Worm (Caenorhabditis elegans) whole organism, L3 larva: Measurements from ENCODE around the gene F56D6.21.

ENCODE experiments used
- R02D3.7 ChIP-seq: fragments of 150-350 bp; optimal IDR thresholded peaks from 2 replicates; lab custom pipeline; 2014; ENCODE audit warnings: missing biosample characterization, missing genetic modification characterization
- ZK546.5 ChIP-seq: sonication (generic microtip); optimal IDR thresholded peaks from 2 replicates; lab custom pipeline; 2017; ENCODE audit warnings: missing biosample characterization, missing genetic modification characterization
- aly-2 ChIP-seq: fragments of 150-350 bp; optimal IDR thresholded peaks from 2 replicates; lab custom pipeline; 2014; ENCODE audit warnings: missing biosample characterization, missing genetic modification characterization
- ama-1 ChIP-seq: fragments of 150-350 bp; optimal IDR thresholded peaks from 2 replicates; lab custom pipeline; 2018
- ceh-16 ChIP-seq: sonication (generic microtip); optimal IDR thresholded peaks from 2 replicates; lab custom pipeline; 2017; ENCODE audit warnings: missing biosample characterization, missing genetic modification characterization
- ceh-9 ChIP-seq: sonication (generic microtip); optimal IDR thresholded peaks from 2 replicates; lab custom pipeline; 2018; ENCODE audit warnings: missing biosample characterization, missing genetic modification characterization
- egl-27 ChIP-seq: sonication (generic microtip); optimal IDR thresholded peaks from 4 replicates; lab custom pipeline; 2017; ENCODE audit warnings: missing biosample characterization, missing genetic modification reagents, missing genetic modification characterization
- egl-5 ChIP-seq: fragments of 150-350 bp; optimal IDR thresholded peaks from 2 replicates; lab custom pipeline; 2017; ENCODE audit warnings: missing biosample characterization, missing genetic modification reagents, missing genetic modification characterization, inconsistent platforms
- elt-1 ChIP-seq: fragments of 150-350 bp; optimal IDR thresholded peaks from 2 replicates; lab custom pipeline; 2014; ENCODE audit warnings: missing biosample characterization, missing genetic modification characterization
- elt-2 ChIP-seq: sonication (generic microtip); optimal IDR thresholded peaks from 2 replicates; lab custom pipeline; 2016; ENCODE audit warnings: missing genetic modification reagents, mild to moderate bottlenecking, missing genetic modification characterization, missing compliant biosample characterization
- elt-3 ChIP-seq, 3 experiments: fragments of 150-350 bp in 1 of 3; sonication (generic microtip) in 2 of 3; optimal IDR thresholded peaks; 2 replicates in 2 of 3; 4 replicates in 1 of 3; lab custom pipeline; 2014 to 2017; ENCODE audit warnings: missing biosample characterization in 3 of 3, missing genetic modification characterization in 3 of 3
- eor-1 ChIP-seq, 2 experiments: fragments of 150-350 bp; optimal IDR thresholded peaks; 2 replicates each; lab custom pipeline; 2014 to 2018; ENCODE audit warnings: missing biosample characterization in 2 of 2, missing genetic modification characterization in 2 of 2
- fkh-10 ChIP-seq: sonication (generic microtip); optimal IDR thresholded peaks from 2 replicates; lab custom pipeline; 2017; ENCODE audit warnings: missing biosample characterization, missing genetic modification reagents, missing genetic modification characterization
- fkh-2 ChIP-seq: fragments of 150-350 bp; optimal IDR thresholded peaks from 2 replicates; lab custom pipeline; 2014; ENCODE audit warnings: missing biosample characterization, missing genetic modification reagents, missing genetic modification characterization
- fos-1 ChIP-seq: fragments of 150-350 bp; optimal IDR thresholded peaks from 2 replicates; lab custom pipeline; 2014; ENCODE audit warnings: missing biosample characterization, missing genetic modification characterization
- hmg-11 ChIP-seq: sonication (generic microtip); optimal IDR thresholded peaks from 2 replicates; lab custom pipeline; 2016; ENCODE audit warnings: missing genetic modification characterization, missing compliant biosample characterization
- jun-1 ChIP-seq: fragments of 150-350 bp; optimal IDR thresholded peaks from 2 replicates; lab custom pipeline; 2014; ENCODE audit warnings: missing biosample characterization, missing genetic modification reagents, missing genetic modification characterization
- lin-15B ChIP-seq: fragments of 150-350 bp; optimal IDR thresholded peaks from 2 replicates; lab custom pipeline; 2014; ENCODE audit warnings: missing biosample characterization, missing genetic modification characterization
- lin-39 ChIP-seq: fragments of 150-350 bp; optimal IDR thresholded peaks from 2 replicates; lab custom pipeline; 2018; ENCODE audit warnings: missing biosample characterization, missing genetic modification reagents, missing genetic modification characterization
- lsy-12 ChIP-seq: sonication (generic microtip); optimal IDR thresholded peaks from 2 replicates; lab custom pipeline; 2016; ENCODE audit warnings: mild to moderate bottlenecking, missing genetic modification characterization, missing compliant biosample characterization
- mdl-1 ChIP-seq: fragments of 150-350 bp; optimal IDR thresholded peaks from 2 replicates; lab custom pipeline; 2014; ENCODE audit warnings: missing biosample characterization, missing genetic modification characterization
- mml-1 ChIP-seq: fragments of 150-350 bp; sonication (generic microtip); optimal IDR thresholded peaks from 3 replicates; lab custom pipeline; 2014; ENCODE audit warnings: missing biosample characterization, missing genetic modification characterization
- nfya-1 ChIP-seq: sonication (generic microtip); optimal IDR thresholded peaks from 2 replicates; lab custom pipeline; 2017; ENCODE audit warnings: missing genetic modification characterization, mild to moderate bottlenecking, missing compliant biosample characterization, antibody characterized with exemption, moderate library complexity; ENCODE audit not compliant: insufficient read depth
- nhr-11 ChIP-seq: fragments of 150-350 bp; optimal IDR thresholded peaks from 2 replicates; lab custom pipeline; 2014; ENCODE audit warnings: missing biosample characterization, missing genetic modification characterization
- nhr-12 ChIP-seq: fragments of 150-350 bp; optimal IDR thresholded peaks from 2 replicates; lab custom pipeline; 2014; ENCODE audit warnings: missing biosample characterization, missing genetic modification characterization
- nhr-237 ChIP-seq: fragments of 150-350 bp; optimal IDR thresholded peaks from 2 replicates; lab custom pipeline; 2014; ENCODE audit warnings: missing biosample characterization, missing genetic modification characterization
- nhr-25 ChIP-seq: sonication (generic microtip); optimal IDR thresholded peaks from 2 replicates; lab custom pipeline; 2017; ENCODE audit warnings: missing biosample characterization, missing genetic modification characterization
- nhr-28 ChIP-seq: fragments of 150-350 bp; optimal IDR thresholded peaks from 2 replicates; lab custom pipeline; 2014; ENCODE audit warnings: missing biosample characterization, missing genetic modification characterization
- nhr-43 ChIP-seq: sonication (generic microtip); optimal IDR thresholded peaks from 2 replicates; lab custom pipeline; 2016; ENCODE audit warnings: mild to moderate bottlenecking, missing genetic modification characterization, missing compliant biosample characterization; ENCODE audit not compliant: poor library complexity, severe bottlenecking
- nhr-67 ChIP-seq: fragments of 150-350 bp; optimal IDR thresholded peaks from 2 replicates; lab custom pipeline; 2014; ENCODE audit warnings: missing biosample characterization, missing genetic modification characterization
- nhr-76 ChIP-seq: fragments of 150-350 bp; sonication (generic microtip); optimal IDR thresholded peaks from 5 replicates; lab custom pipeline; 2014; ENCODE audit warnings: missing biosample characterization, missing genetic modification characterization
- nhr-77 ChIP-seq: fragments of 150-350 bp; optimal IDR thresholded peaks from 2 replicates; lab custom pipeline; 2014; ENCODE audit warnings: missing biosample characterization, missing genetic modification characterization
- pha-4 ChIP-seq: fragments of 150-350 bp; optimal IDR thresholded peaks from 2 replicates; lab custom pipeline; 2014; ENCODE audit warnings: missing biosample characterization, missing genetic modification reagents, missing genetic modification characterization
- pqm-1 ChIP-seq: fragments of 150-350 bp; optimal IDR thresholded peaks from 2 replicates; lab custom pipeline; 2017; ENCODE audit warnings: missing biosample characterization, missing genetic modification characterization, inconsistent platforms
- skn-1 ChIP-seq: fragments of 150-350 bp; optimal IDR thresholded peaks from 2 replicates; lab custom pipeline; 2014; ENCODE audit warnings: missing biosample characterization, missing genetic modification characterization
- unc-39 ChIP-seq: sonication (generic microtip); optimal IDR thresholded peaks from 4 replicates; lab custom pipeline; 2017; ENCODE audit warnings: missing biosample characterization, missing genetic modification characterization
- unc-62 ChIP-seq: fragments of 150-350 bp; sonication (generic microtip); optimal IDR thresholded peaks from 4 replicates; lab custom pipeline; 2014; ENCODE audit warnings: missing biosample characterization, missing genetic modification reagents, missing genetic modification characterization
- zag-1 ChIP-seq: fragments of 150-350 bp; optimal IDR thresholded peaks from 2 replicates; lab custom pipeline; 2014; ENCODE audit warnings: missing biosample characterization, missing genetic modification characterization
- ztf-11 ChIP-seq: fragments of 150-350 bp; optimal IDR thresholded peaks from 2 replicates; lab custom pipeline; 2014; ENCODE audit warnings: missing biosample characterization, missing genetic modification characterization

Gene F56D6.21

ce11 chrIV:3937097-3937496, 32.4 kb downstream of the F56D6.21 start, which contains the start of gene clec-71:
clec-71 (plus strand) TSS chrIV:3937458.
- TF ChIP-seq R02D3.7 (tag; lab: Kevin White, UChicago) (no peak), elt-2 (tag; lab: Kevin White, UChicago) (peak; percentile 6)

DNA sequence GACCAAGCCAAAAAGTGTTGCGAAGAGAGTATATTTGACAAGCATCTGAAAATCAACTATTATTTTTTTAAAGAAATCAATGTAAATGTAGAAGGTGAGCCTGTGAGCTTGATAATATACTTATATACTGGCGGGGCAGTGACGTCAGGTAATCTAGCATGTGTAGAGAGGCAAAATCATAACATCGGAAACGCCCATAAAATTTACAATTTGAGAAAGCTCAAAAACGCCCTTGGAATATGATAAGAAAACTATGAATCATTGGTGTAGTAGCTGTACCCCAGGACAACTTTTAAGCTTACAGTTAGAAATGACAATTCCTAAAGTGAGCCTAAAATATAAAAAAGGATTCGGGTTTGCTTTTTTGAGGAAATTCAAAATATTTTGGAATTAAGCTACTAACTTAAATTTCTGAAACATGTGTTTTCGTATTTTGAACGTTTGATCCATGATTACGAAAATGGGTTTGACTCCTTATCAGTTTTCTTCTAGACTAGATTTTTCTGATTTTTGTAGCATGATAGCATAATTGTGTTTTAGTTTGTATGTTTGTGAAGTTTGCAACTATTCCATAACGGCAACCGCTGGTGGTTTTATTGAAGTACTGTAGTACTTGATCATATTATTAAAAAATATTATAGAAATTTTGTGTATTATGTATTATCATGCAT, 37.1 kb downstream of the F56D6.21 start, which contains the start of gene clec-174:
Gene clec-174 (minus strand): TSS at position 51 of the 671 bp plus-strand sequence.
- no peak for TF ChIP-seq unc-39 (tag; lab: Kevin White, UChicago)
- no peak for TF ChIP-seq elt-1
- TF ChIP-seq nhr-76 (tag; lab: Kevin White, UChicago): no peak
- TF ChIP-seq pqm-1 (tag; lab: Kevin White, UChicago): peak; percentile 22
- no peak for TF ChIP-seq nhr-11 (tag; lab: Kevin White, UChicago)
- no peak for TF ChIP-seq unc-62
- peak; percentile 49 for TF ChIP-seq elt-2 (tag; lab: Kevin White, UChicago)
- TF ChIP-seq lin-15B (tag; lab: Kevin White, UChicago): no peak
- TF ChIP-seq ceh-9 (tag; lab: Kevin White, UChicago): no peak
- TF ChIP-seq fkh-10: no peak
- TF ChIP-seq fos-1 (tag; lab: Kevin White, UChicago): no peak
- TF ChIP-seq ztf-11: no peak
- no peak for TF ChIP-seq nfya-1 (tag; lab: Kevin White, UChicago)
- no peak for TF ChIP-seq zag-1 (tag; lab: Kevin White, UChicago)
- no peak for TF ChIP-seq R02D3.7 (tag; lab: Kevin White, UChicago)

- TF ChIP-seq skn-1 (tag; lab: Kevin White, UChicago): no peak
- no peak for TF ChIP-seq nhr-28 (tag; lab: Kevin White, UChicago)
- TF ChIP-seq egl-27 (tag; lab: Kevin White, UChicago): no peak
- no peak for TF ChIP-seq hmg-11 (tag; lab: Kevin White, UChicago)
- TF ChIP-seq R02D3.7 (tag; lab: Kevin White, UChicago): no peak
- no peak for TF ChIP-seq nfya-1 (tag; lab: Kevin White, UChicago)
- no peak for TF ChIP-seq nhr-12 (tag; lab: Kevin White, UChicago)
- TF ChIP-seq mml-1: no peak
- no peak for TF ChIP-seq ceh-16 (tag; lab: Kevin White, UChicago)
- no peak for TF ChIP-seq ZK546.5
- TF ChIP-seq nhr-77: no peak
- TF ChIP-seq lin-15B (tag; lab: Kevin White, UChicago): no peak
- no peak for TF ChIP-seq nhr-76 (tag; lab: Kevin White, UChicago)
- no peak for TF ChIP-seq fkh-2 (tag; lab: Kevin White, UChicago)
- no peak for TF ChIP-seq eor-1 (tag; optimal IDR thresholded peaks at IDR 0.05; lab: Kevin White, UChicago)
- TF ChIP-seq nhr-11 (tag; lab: Kevin White, UChicago): no peak
- TF ChIP-seq elt-1: no peak
- TF ChIP-seq jun-1 (tag; lab: Kevin White, UChicago): no peak
- TF ChIP-seq, all 47 proteins: peak for 0
Observed at ce11 chrIV:3943003-3943402, 38.3 kb downstream of the F56D6.21 start, which contains the start of gene Y46C8AL.11. Y46C8AL.11 (plus strand) TSS chrIV:3943303.

ce11 chrIV:3944459-3944858, 39.7 kb downstream of the F56D6.21 start, which contains the start of gene clec-72:
clec-72 (plus strand) TSS chrIV:3944816.
- TF ChIP-seq R02D3.7 (tag; lab: Kevin White, UChicago) (no peak), pqm-1 (tag; lab: Kevin White, UChicago) (peak; percentile 92), jun-1 (tag; lab: Kevin White, UChicago) (peak; percentile 84), nhr-237 (no peak), aly-2 (tag; lab: Kevin White, UChicago) (no peak), lin-15B (tag; lab: Kevin White, UChicago) (no peak), ceh-9 (tag; lab: Kevin White, UChicago) (no peak), elt-3 (tag; optimal IDR thresholded peaks at IDR 0.05; lab: Kevin White, UChicago) (no peak), nhr-11 (tag; lab: Kevin White, UChicago) (no peak), elt-2 (tag; lab: Kevin White, UChicago) (peak; percentile 98), ztf-11 (no peak), unc-39 (tag; lab: Kevin White, UChicago) (no peak), eor-1 (tag; optimal IDR thresholded peaks at IDR 0.05; lab: Kevin White, UChicago) (no peak), nhr-12 (tag; lab: Kevin White, UChicago) (no peak), hmg-11 (tag; lab: Kevin White, UChicago) (no peak), nhr-43 (tag; lab: Kevin White, UChicago) (no peak), nhr-76 (tag; lab: Kevin White, UChicago) (no peak), mml-1 (no peak), egl-5 (no peak), fos-1 (tag; lab: Kevin White, UChicago) (no peak), nhr-25 (tag; lab: Kevin White, UChicago) (no peak), mdl-1 (tag; lab: Kevin White, UChicago) (no peak), zag-1 (tag; lab: Kevin White, UChicago) (no peak), pha-4 (no peak), skn-1 (tag; lab: Kevin White, UChicago) (peak; percentile 41), nhr-67 (tag; lab: Kevin White, UChicago) (no peak), unc-62 (no peak), lin-39 (tag; lab: Kevin White, UChicago) (no peak), ama-1 (lab: Kevin White, UChicago) (no peak), lsy-12 (tag; lab: Kevin White, UChicago) (no peak)
- TF ChIP-seq, all 47 proteins: peak for 4
